Worm (Caenorhabditis elegans) whole organism, L3 larva: ENCODE results near the gene acp-2.

Experiments
- ZK546.5 ChIP-seq: sonication (generic microtip); optimal IDR thresholded peaks from 2 replicates; lab custom pipeline; 2017; ENCODE audit warnings: missing biosample characterization, missing genetic modification characterization
- aly-2 ChIP-seq: fragments of 150-350 bp; optimal IDR thresholded peaks from 2 replicates; lab custom pipeline; 2014; ENCODE audit warnings: missing biosample characterization, missing genetic modification characterization
- ama-1 ChIP-seq: fragments of 150-350 bp; optimal IDR thresholded peaks from 2 replicates; lab custom pipeline; 2018
- ceh-16 ChIP-seq: sonication (generic microtip); optimal IDR thresholded peaks from 2 replicates; lab custom pipeline; 2017; ENCODE audit warnings: missing biosample characterization, missing genetic modification characterization
- ceh-28 ChIP-seq: fragments of 150-350 bp; optimal IDR thresholded peaks from 2 replicates; lab custom pipeline; 2014; ENCODE audit warnings: missing biosample characterization, missing genetic modification reagents, missing genetic modification characterization
- ceh-82 ChIP-seq: fragments of 150-350 bp; optimal IDR thresholded peaks from 2 replicates; lab custom pipeline; 2014; ENCODE audit warnings: missing biosample characterization, missing genetic modification characterization
- ceh-9 ChIP-seq: sonication (generic microtip); optimal IDR thresholded peaks from 2 replicates; lab custom pipeline; 2018; ENCODE audit warnings: missing biosample characterization, missing genetic modification characterization
- daf-12 ChIP-seq: fragments of 150-350 bp; optimal IDR thresholded peaks from 2 replicates; lab custom pipeline; 2014; ENCODE audit warnings: missing biosample characterization, missing genetic modification reagents, missing genetic modification characterization
- egl-27 ChIP-seq: sonication (generic microtip); optimal IDR thresholded peaks from 4 replicates; lab custom pipeline; 2017; ENCODE audit warnings: missing biosample characterization, missing genetic modification reagents, missing genetic modification characterization
- elt-2 ChIP-seq: sonication (generic microtip); optimal IDR thresholded peaks from 2 replicates; lab custom pipeline; 2016; ENCODE audit warnings: missing genetic modification reagents, mild to moderate bottlenecking, missing genetic modification characterization, missing compliant biosample characterization
- elt-3 ChIP-seq, 3 experiments: fragments of 150-350 bp in 1 of 3; sonication (generic microtip) in 2 of 3; optimal IDR thresholded peaks; 2 replicates in 2 of 3; 4 replicates in 1 of 3; lab custom pipeline; 2014 to 2017; ENCODE audit warnings: missing biosample characterization in 3 of 3, missing genetic modification characterization in 3 of 3
- eor-1 ChIP-seq, 2 experiments: fragments of 150-350 bp; optimal IDR thresholded peaks; 2 replicates each; lab custom pipeline; 2014 to 2018; ENCODE audit warnings: missing biosample characterization in 2 of 2, missing genetic modification characterization in 2 of 2
- fos-1 ChIP-seq: fragments of 150-350 bp; optimal IDR thresholded peaks from 2 replicates; lab custom pipeline; 2014; ENCODE audit warnings: missing biosample characterization, missing genetic modification characterization
- hmg-11 ChIP-seq: sonication (generic microtip); optimal IDR thresholded peaks from 2 replicates; lab custom pipeline; 2016; ENCODE audit warnings: missing genetic modification characterization, missing compliant biosample characterization
- jun-1 ChIP-seq: fragments of 150-350 bp; optimal IDR thresholded peaks from 2 replicates; lab custom pipeline; 2014; ENCODE audit warnings: missing biosample characterization, missing genetic modification reagents, missing genetic modification characterization
- lin-15B ChIP-seq: fragments of 150-350 bp; optimal IDR thresholded peaks from 2 replicates; lab custom pipeline; 2014; ENCODE audit warnings: missing biosample characterization, missing genetic modification characterization
- lin-39 ChIP-seq: fragments of 150-350 bp; optimal IDR thresholded peaks from 2 replicates; lab custom pipeline; 2018; ENCODE audit warnings: missing biosample characterization, missing genetic modification reagents, missing genetic modification characterization
- lsy-12 ChIP-seq: sonication (generic microtip); optimal IDR thresholded peaks from 2 replicates; lab custom pipeline; 2016; ENCODE audit warnings: mild to moderate bottlenecking, missing genetic modification characterization, missing compliant biosample characterization
- mdl-1 ChIP-seq: fragments of 150-350 bp; optimal IDR thresholded peaks from 2 replicates; lab custom pipeline; 2014; ENCODE audit warnings: missing biosample characterization, missing genetic modification characterization
- mml-1 ChIP-seq: fragments of 150-350 bp; sonication (generic microtip); optimal IDR thresholded peaks from 3 replicates; lab custom pipeline; 2014; ENCODE audit warnings: missing biosample characterization, missing genetic modification characterization
- nfya-1 ChIP-seq: sonication (generic microtip); optimal IDR thresholded peaks from 2 replicates; lab custom pipeline; 2017; ENCODE audit warnings: missing genetic modification characterization, mild to moderate bottlenecking, missing compliant biosample characterization, antibody characterized with exemption, moderate library complexity; ENCODE audit not compliant: insufficient read depth
- nhr-11 ChIP-seq: fragments of 150-350 bp; optimal IDR thresholded peaks from 2 replicates; lab custom pipeline; 2014; ENCODE audit warnings: missing biosample characterization, missing genetic modification characterization
- nhr-12 ChIP-seq: fragments of 150-350 bp; optimal IDR thresholded peaks from 2 replicates; lab custom pipeline; 2014; ENCODE audit warnings: missing biosample characterization, missing genetic modification characterization
- nhr-23 ChIP-seq: fragments of 150-350 bp; optimal IDR thresholded peaks from 2 replicates; lab custom pipeline; 2014; ENCODE audit warnings: missing biosample characterization, missing genetic modification reagents, missing genetic modification characterization
- nhr-237 ChIP-seq: fragments of 150-350 bp; optimal IDR thresholded peaks from 2 replicates; lab custom pipeline; 2014; ENCODE audit warnings: missing biosample characterization, missing genetic modification characterization
- nhr-25 ChIP-seq: sonication (generic microtip); optimal IDR thresholded peaks from 2 replicates; lab custom pipeline; 2017; ENCODE audit warnings: missing biosample characterization, missing genetic modification characterization
- nhr-28 ChIP-seq: fragments of 150-350 bp; optimal IDR thresholded peaks from 2 replicates; lab custom pipeline; 2014; ENCODE audit warnings: missing biosample characterization, missing genetic modification characterization
- nhr-43 ChIP-seq: sonication (generic microtip); optimal IDR thresholded peaks from 2 replicates; lab custom pipeline; 2016; ENCODE audit warnings: mild to moderate bottlenecking, missing genetic modification characterization, missing compliant biosample characterization; ENCODE audit not compliant: poor library complexity, severe bottlenecking
- nhr-67 ChIP-seq: fragments of 150-350 bp; optimal IDR thresholded peaks from 2 replicates; lab custom pipeline; 2014; ENCODE audit warnings: missing biosample characterization, missing genetic modification characterization
- nhr-76 ChIP-seq: fragments of 150-350 bp; sonication (generic microtip); optimal IDR thresholded peaks from 5 replicates; lab custom pipeline; 2014; ENCODE audit warnings: missing biosample characterization, missing genetic modification characterization
- nhr-77 ChIP-seq: fragments of 150-350 bp; optimal IDR thresholded peaks from 2 replicates; lab custom pipeline; 2014; ENCODE audit warnings: missing biosample characterization, missing genetic modification characterization
- pha-4 ChIP-seq: fragments of 150-350 bp; optimal IDR thresholded peaks from 2 replicates; lab custom pipeline; 2014; ENCODE audit warnings: missing biosample characterization, missing genetic modification reagents, missing genetic modification characterization
- pqm-1 ChIP-seq: fragments of 150-350 bp; optimal IDR thresholded peaks from 2 replicates; lab custom pipeline; 2017; ENCODE audit warnings: missing biosample characterization, missing genetic modification characterization, inconsistent platforms
- skn-1 ChIP-seq: fragments of 150-350 bp; optimal IDR thresholded peaks from 2 replicates; lab custom pipeline; 2014; ENCODE audit warnings: missing biosample characterization, missing genetic modification characterization
- snpc-4 ChIP-seq: fragments of 150-350 bp; optimal IDR thresholded peaks from 2 replicates; lab custom pipeline; 2014; ENCODE audit warnings: missing biosample characterization, missing genetic modification characterization
- tbx-2 ChIP-seq: sonication (generic microtip); optimal IDR thresholded peaks from 2 replicates; lab custom pipeline; 2016; ENCODE audit warnings: mild to moderate bottlenecking, missing genetic modification characterization, missing compliant biosample characterization
- unc-39 ChIP-seq: sonication (generic microtip); optimal IDR thresholded peaks from 4 replicates; lab custom pipeline; 2017; ENCODE audit warnings: missing biosample characterization, missing genetic modification characterization
- unc-62 ChIP-seq: fragments of 150-350 bp; sonication (generic microtip); optimal IDR thresholded peaks from 4 replicates; lab custom pipeline; 2014; ENCODE audit warnings: missing biosample characterization, missing genetic modification reagents, missing genetic modification characterization
- zag-1 ChIP-seq: fragments of 150-350 bp; optimal IDR thresholded peaks from 2 replicates; lab custom pipeline; 2014; ENCODE audit warnings: missing biosample characterization, missing genetic modification characterization
- ztf-11 ChIP-seq: fragments of 150-350 bp; optimal IDR thresholded peaks from 2 replicates; lab custom pipeline; 2014; ENCODE audit warnings: missing biosample characterization, missing genetic modification characterization
- ztf-4 ChIP-seq: fragments of 150-350 bp; optimal IDR thresholded peaks from 2 replicates; lab custom pipeline; 2014; ENCODE audit warnings: missing biosample characterization, missing genetic modification characterization

acp-2 gene

ce11 chrII:8471139-8471538, 39.3 kb upstream of the acp-2 start, which contains the start of gene M05D6.8:
Gene M05D6.8 (minus strand): TSS chrII:8471239.
- TF ChIP-seq nhr-76 (tag; lab: Kevin White, UChicago) (no peak), nhr-237 (tag; lab: Kevin White, UChicago) (no peak), mml-1 (no peak)

- TF ChIP-seq unc-39 (tag; lab: Kevin White, UChicago): no peak
- TF ChIP-seq ceh-28 (tag; lab: Kevin White, UChicago): no peak
- TF ChIP-seq ztf-11 (tag; lab: Kevin White, UChicago): no peak
- TF ChIP-seq pqm-1 (tag; lab: Kevin White, UChicago): no peak
- TF ChIP-seq ZK546.5 (tag; lab: Kevin White, UChicago): no peak
- TF ChIP-seq skn-1 (tag; lab: Kevin White, UChicago): no peak
Measured at ce11 chrII:8467809-8468208, 36.0 kb upstream of the acp-2 start, which contains the start of gene M05D6.2. Gene M05D6.2 (plus strand): TSS chrII:8468109.

ce11 chrII:8466874-8467273, 35.0 kb upstream of the acp-2 start, which contains the start of gene F22B5.10:
Gene F22B5.10 (plus strand): TSS chrII:8467174.
- TF ChIP-seq pqm-1 (tag; lab: Kevin White, UChicago): no peak
- TF ChIP-seq ama-1 (lab: Kevin White, UChicago): peak; percentile 8
- TF ChIP-seq zag-1: no peak
- TF ChIP-seq mml-1: no peak
- TF ChIP-seq unc-39 (tag; lab: Kevin White, UChicago): no peak
- TF ChIP-seq jun-1 (tag; lab: Kevin White, UChicago): no peak
- TF ChIP-seq, all 47 proteins: peak for 1

ce11 chrII:8464448-8464898, 32.6 kb upstream of the acp-2 start, which contains the start of gene fars-3:
Gene fars-3 (plus strand): TSS chrII:8464848.
- TF ChIP-seq pha-4 (tag; lab: Kevin White, UChicago) (peak; percentile 56), nhr-11 (tag; lab: Kevin White, UChicago) (no peak), snpc-4 (tag; lab: Kevin White, UChicago) (no peak), elt-2 (tag; lab: Kevin White, UChicago) (peak; percentile 22), pqm-1 (tag; lab: Kevin White, UChicago) (no peak), ceh-9 (tag; lab: Kevin White, UChicago) (no peak), nhr-23 (tag; lab: Kevin White, UChicago) (peak; percentile 52), nhr-67 (tag; lab: Kevin White, UChicago) (no peak), nhr-43 (tag; lab: Kevin White, UChicago) (peak; percentile 6), nhr-12 (tag; lab: Kevin White, UChicago) (no peak), egl-27 (no peak), eor-1 (tag; optimal IDR thresholded peaks at IDR 0.05; lab: Kevin White, UChicago) (no peak), lin-15B (peak; percentile 8)

ce11 chrII:8457438-8457837, 25.6 kb upstream of the acp-2 start, which contains the start of gene zyg-9:
Gene zyg-9 (plus strand): TSS chrII:8457818.
- TF ChIP-seq nhr-28 (tag; lab: Kevin White, UChicago) (no peak), nfya-1 (peak; percentile 39), lin-15B (peak; percentile 34), nhr-25 (no peak), egl-27 (no peak), elt-2 (tag; lab: Kevin White, UChicago) (no peak), eor-1 (tag; optimal IDR thresholded peaks at IDR 0.05; lab: Kevin White, UChicago) (no peak), aly-2 (tag; lab: Kevin White, UChicago) (no peak), mdl-1 (tag; lab: Kevin White, UChicago) (no peak), snpc-4 (tag; lab: Kevin White, UChicago) (no peak), nhr-237 (tag; lab: Kevin White, UChicago) (no peak), zag-1 (no peak), nhr-67 (tag; lab: Kevin White, UChicago) (no peak), unc-62 (no peak), nhr-77 (tag; lab: Kevin White, UChicago) (no peak), tbx-2 (tag; lab: Kevin White, UChicago) (no peak), ceh-9 (tag; lab: Kevin White, UChicago) (no peak), pha-4 (tag; lab: Kevin White, UChicago) (peak; percentile 20), hmg-11 (tag; lab: Kevin White, UChicago) (peak; percentile 33), fos-1 (no peak), unc-39 (tag; lab: Kevin White, UChicago) (no peak), ceh-82 (tag; lab: Kevin White, UChicago) (no peak), mml-1 (no peak), nhr-43 (tag; lab: Kevin White, UChicago) (no peak), ama-1 (lab: Kevin White, UChicago) (no peak), lsy-12 (tag; lab: Kevin White, UChicago) (no peak), ztf-4 (no peak), daf-12 (tag; lab: Kevin White, UChicago) (no peak), lin-39 (tag; lab: Kevin White, UChicago) (peak; percentile 54), nhr-23 (tag; lab: Kevin White, UChicago) (peak; percentile 14), ceh-16 (no peak), pqm-1 (tag; lab: Kevin White, UChicago) (no peak), ceh-28 (tag; lab: Kevin White, UChicago) (peak; percentile 32), ztf-11 (tag; lab: Kevin White, UChicago) (no peak), nhr-11 (tag; lab: Kevin White, UChicago) (no peak), elt-3 (tag; optimal IDR thresholded peaks at IDR 0.05; lab: Kevin White, UChicago) (no peak)
